Worm (Caenorhabditis elegans) whole organism, late embryonic: Measurements from ENCODE around the gene R144.12.
"Not testable (repeated sequence)": the region's sequence is repeated elsewhere in the genome, so short reads cannot be mapped to it uniquely, and the experiment has no call there.

Experiments
- fkh-10 ChIP-seq: fragments of 150-350 bp; optimal IDR thresholded peaks from 2 replicates; lab custom pipeline; 2014; ENCODE audit warnings: missing biosample characterization, missing genetic modification reagents, missing genetic modification characterization
- rnt-1 ChIP-seq: sonication (generic microtip); optimal IDR thresholded peaks from 2 replicates; lab custom pipeline; 2016; ENCODE audit warnings: missing genetic modification characterization, missing compliant biosample characterization
- tbx-2 ChIP-seq: sonication (generic microtip); optimal IDR thresholded peaks from 2 replicates; lab custom pipeline; 2016; ENCODE audit warnings: missing genetic modification characterization, missing compliant biosample characterization

ce11 chrIII:5031375-5031836, 24.6 kb upstream of the R144.12 start:
- TF ChIP-seq rnt-1 (tag; lab: Kevin White, UChicago) (peak; percentile 83), tbx-2 (tag; lab: Kevin White, UChicago) (peak; percentile 91)
- not testable (repeated sequence) for TF ChIP-seq fkh-10
